Worm (Caenorhabditis elegans) whole organism, late embryonic: ENCODE data around the gene T22E5.6.

Experiments used
- C08G9.2 ChIP-seq: sonication (generic microtip); optimal IDR thresholded peaks from 2 replicates; lab custom pipeline; 2016; ENCODE audit warnings: mild to moderate bottlenecking, missing genetic modification characterization, moderate library complexity, missing compliant biosample characterization
- F13H6.1 ChIP-seq: sonication (generic microtip); optimal IDR thresholded peaks from 2 replicates; lab custom pipeline; 2016; ENCODE audit warnings: missing genetic modification characterization, missing compliant biosample characterization
- K02D7.2 ChIP-seq: sonication (generic microtip); optimal IDR thresholded peaks from 2 replicates; lab custom pipeline; 2017; ENCODE audit warnings: mild to moderate bottlenecking, missing genetic modification characterization, missing compliant biosample characterization
- Y22D7AL.16 ChIP-seq: sonication (generic microtip); optimal IDR thresholded peaks from 2 replicates; lab custom pipeline; 2016; ENCODE audit warnings: missing genetic modification characterization, missing compliant biosample characterization
- ama-1 ChIP-seq: fragments of 150-350 bp; optimal IDR thresholded peaks from 2 replicates; lab custom pipeline; 2014
- ceh-14 ChIP-seq: sonication (generic microtip); optimal IDR thresholded peaks from 2 replicates; lab custom pipeline; 2016; ENCODE audit warnings: missing genotype, missing genetic modification characterization, missing compliant biosample characterization
- ceh-18 ChIP-seq: sonication (generic microtip); optimal IDR thresholded peaks from 2 replicates; lab custom pipeline; 2016; ENCODE audit warnings: missing genetic modification characterization, missing compliant biosample characterization
- ceh-19 ChIP-seq: fragments of 200-800 bp; sonication (Bioruptor generic); optimal IDR thresholded peaks from 2 replicates; lab custom pipeline; 2018; ENCODE audit warnings: mild to moderate bottlenecking, missing genetic modification characterization, missing compliant biosample characterization
- ceh-2 ChIP-seq: sonication (generic microtip); optimal IDR thresholded peaks from 2 replicates; lab custom pipeline; 2016; ENCODE audit warnings: missing genotype, missing genetic modification characterization, missing compliant biosample characterization
- ceh-22 ChIP-seq: sonication (generic microtip); optimal IDR thresholded peaks from 2 replicates; lab custom pipeline; 2017; ENCODE audit warnings: missing biosample characterization, missing genetic modification characterization
- ceh-30 ChIP-seq: fragments of 150-350 bp; optimal IDR thresholded peaks from 2 replicates; lab custom pipeline; 2014; ENCODE audit warnings: missing biosample characterization, missing genetic modification characterization
- ceh-31 ChIP-seq: sonication (generic microtip); optimal IDR thresholded peaks from 2 replicates; lab custom pipeline; 2016; ENCODE audit warnings: missing genetic modification characterization, missing compliant biosample characterization
- ceh-6 ChIP-seq: fragments of 200-800 bp; sonication (Bioruptor generic); optimal IDR thresholded peaks from 2 replicates; lab custom pipeline; 2018; ENCODE audit warnings: mild to moderate bottlenecking, missing genetic modification characterization, missing compliant biosample characterization
- ceh-9 ChIP-seq: sonication (generic microtip); optimal IDR thresholded peaks from 2 replicates; lab custom pipeline; 2016; ENCODE audit warnings: mild to moderate bottlenecking, missing genetic modification characterization, inconsistent platforms, missing compliant biosample characterization
- dmd-4 ChIP-seq: sonication (generic microtip); optimal IDR thresholded peaks from 2 replicates; lab custom pipeline; 2016; ENCODE audit warnings: borderline replicate concordance, missing genetic modification characterization, missing compliant biosample characterization
- dve-1 ChIP-seq: sonication (generic microtip); optimal IDR thresholded peaks from 2 replicates; lab custom pipeline; 2017; ENCODE audit warnings: antibody characterized with exemption, mild to moderate bottlenecking, missing genetic modification characterization, missing compliant biosample characterization
- elt-2 ChIP-seq: sonication (generic microtip); optimal IDR thresholded peaks from 2 replicates; lab custom pipeline; 2016; ENCODE audit warnings: missing genetic modification reagents, missing genetic modification characterization, missing compliant biosample characterization
- ets-4 ChIP-seq: sonication (generic microtip); optimal IDR thresholded peaks from 2 replicates; lab custom pipeline; 2016; ENCODE audit warnings: missing genetic modification characterization, missing compliant biosample characterization
- eyg-1 ChIP-seq: sonication (generic microtip); optimal IDR thresholded peaks from 2 replicates; lab custom pipeline; 2016; ENCODE audit warnings: missing genotype, missing genetic modification characterization, missing compliant biosample characterization
- fax-1 ChIP-seq: sonication (generic microtip); optimal IDR thresholded peaks from 2 replicates; lab custom pipeline; 2016; ENCODE audit warnings: missing genotype, missing genetic modification characterization, missing compliant biosample characterization
- fkh-10 ChIP-seq: fragments of 150-350 bp; optimal IDR thresholded peaks from 2 replicates; lab custom pipeline; 2014; ENCODE audit warnings: missing biosample characterization, missing genetic modification reagents, missing genetic modification characterization
- hlh-13 ChIP-seq: fragments of 200-800 bp; sonication (Bioruptor generic); optimal IDR thresholded peaks from 2 replicates; lab custom pipeline; 2018; ENCODE audit warnings: mild to moderate bottlenecking, missing genetic modification characterization, missing compliant biosample characterization
- hlh-15 ChIP-seq: sonication (generic microtip); optimal IDR thresholded peaks from 2 replicates; lab custom pipeline; 2016; ENCODE audit warnings: missing genetic modification characterization, missing compliant biosample characterization
- hlh-30 ChIP-seq: sonication (generic microtip); optimal IDR thresholded peaks from 2 replicates; lab custom pipeline; 2017; ENCODE audit warnings: antibody characterized with exemption, missing genetic modification characterization, missing compliant biosample characterization; ENCODE audit not compliant: insufficient read depth
- hlh-6 ChIP-seq: sonication (generic microtip); optimal IDR thresholded peaks from 2 replicates; lab custom pipeline; 2016; ENCODE audit warnings: missing genotype, missing genetic modification characterization, missing compliant biosample characterization
- madf-2 ChIP-seq: sonication (generic microtip); optimal IDR thresholded peaks from 2 replicates; lab custom pipeline; 2017; ENCODE audit warnings: missing genetic modification characterization, missing compliant biosample characterization
- mec-3 ChIP-seq: sonication (generic microtip); optimal IDR thresholded peaks from 2 replicates; lab custom pipeline; 2016; ENCODE audit warnings: borderline replicate concordance, missing genetic modification characterization, missing compliant biosample characterization
- nfya-1 ChIP-seq: sonication (generic microtip); optimal IDR thresholded peaks from 2 replicates; lab custom pipeline; 2017; ENCODE audit warnings: missing genetic modification characterization, mild to moderate bottlenecking, missing compliant biosample characterization, antibody characterized with exemption, moderate library complexity
- npax-4 ChIP-seq: sonication (generic microtip); optimal IDR thresholded peaks from 2 replicates; lab custom pipeline; 2016; ENCODE audit warnings: missing genetic modification characterization, missing compliant biosample characterization
- odd-2 ChIP-seq: sonication (generic microtip); optimal IDR thresholded peaks from 2 replicates; lab custom pipeline; 2017; ENCODE audit warnings: antibody characterized with exemption, mild to moderate bottlenecking, missing genetic modification characterization, missing compliant biosample characterization
- pag-3 ChIP-seq: sonication (generic microtip); optimal IDR thresholded peaks from 2 replicates; lab custom pipeline; 2016; ENCODE audit warnings: missing compliant biosample characterization, missing genetic modification characterization, borderline replicate concordance
- pax-1 ChIP-seq: fragments of 150-350 bp; optimal IDR thresholded peaks from 2 replicates; lab custom pipeline; 2014; ENCODE audit warnings: missing biosample characterization, missing genetic modification characterization
- pha-2 ChIP-seq: sonication (generic microtip); optimal IDR thresholded peaks from 2 replicates; lab custom pipeline; 2017; ENCODE audit warnings: mild to moderate bottlenecking, missing genetic modification characterization, missing compliant biosample characterization
- pha-4 ChIP-seq: fragments of 150-350 bp; optimal IDR thresholded peaks from 2 replicates; lab custom pipeline; 2018; ENCODE audit warnings: missing biosample characterization, missing genetic modification reagents, missing genetic modification characterization
- pqm-1 ChIP-seq: sonication (generic microtip); optimal IDR thresholded peaks from 2 replicates; lab custom pipeline; 2016; ENCODE audit warnings: missing genetic modification characterization, missing compliant biosample characterization
- pros-1 ChIP-seq: fragments of 150-350 bp; optimal IDR thresholded peaks from 2 replicates; lab custom pipeline; 2014; ENCODE audit warnings: missing biosample characterization, missing genetic modification reagents, missing genetic modification characterization
- ref-2 ChIP-seq: sonication (generic microtip); optimal IDR thresholded peaks from 2 replicates; lab custom pipeline; 2016; ENCODE audit warnings: missing genetic modification characterization, missing compliant biosample characterization
- sox-2 ChIP-seq: fragments of 200-800 bp; sonication (Bioruptor generic); IDR thresholded peaks from 2 replicates; pipeline ENCODE4 v1.3.6; 2022; ENCODE audit warnings: missing genetic modification reagents, missing genetic modification characterization, missing compliant biosample characterization
- sox-4 ChIP-seq: sonication (generic microtip); optimal IDR thresholded peaks from 2 replicates; lab custom pipeline; 2017; ENCODE audit warnings: mild to moderate bottlenecking, missing genetic modification characterization, inconsistent platforms, missing compliant biosample characterization
- syd-9 ChIP-seq: sonication (generic microtip); optimal IDR thresholded peaks from 2 replicates; lab custom pipeline; 2016; ENCODE audit warnings: mild to moderate bottlenecking, missing genetic modification characterization, moderate library complexity, missing compliant biosample characterization
- tbx-2 ChIP-seq: sonication (generic microtip); optimal IDR thresholded peaks from 2 replicates; lab custom pipeline; 2016; ENCODE audit warnings: missing genetic modification characterization, missing compliant biosample characterization
- tbx-7 ChIP-seq: sonication (generic microtip); optimal IDR thresholded peaks from 2 replicates; lab custom pipeline; 2016; ENCODE audit warnings: missing genotype, missing genetic modification characterization, missing compliant biosample characterization
- ttx-3 ChIP-seq: sonication (generic microtip); optimal IDR thresholded peaks from 2 replicates; lab custom pipeline; 2016; ENCODE audit warnings: missing genetic modification reagents, missing genetic modification characterization, missing compliant biosample characterization
- unc-3 ChIP-seq, 2 experiments: fragments of 200-800 bp in 1 of 2; sonication (Bioruptor generic) in 1 of 2; sonication (generic microtip) in 1 of 2; conservative IDR thresholded peaks in 1 of 2; optimal IDR thresholded peaks in 1 of 2; 2 replicates each; pipeline versions ENCODE4 v1.3.6 to Lab custom; 2016 to 2022; ENCODE audit warnings: missing compliant biosample characterization in 2 of 2, missing genetic modification characterization in 2 of 2, missing genetic modification reagents in 1 of 2
- unc-42 ChIP-seq: sonication (generic microtip); optimal IDR thresholded peaks from 2 replicates; lab custom pipeline; 2016; ENCODE audit warnings: missing genotype, missing genetic modification characterization, missing compliant biosample characterization
- unc-86 ChIP-seq: sonication (generic microtip); optimal IDR thresholded peaks from 2 replicates; lab custom pipeline; 2016; ENCODE audit warnings: missing genetic modification characterization, missing compliant biosample characterization
- ztf-16 ChIP-seq: sonication (generic microtip); optimal IDR thresholded peaks from 2 replicates; lab custom pipeline; 2017; ENCODE audit warnings: missing genetic modification characterization, missing compliant biosample characterization

The T22E5.6 gene

DNA sequence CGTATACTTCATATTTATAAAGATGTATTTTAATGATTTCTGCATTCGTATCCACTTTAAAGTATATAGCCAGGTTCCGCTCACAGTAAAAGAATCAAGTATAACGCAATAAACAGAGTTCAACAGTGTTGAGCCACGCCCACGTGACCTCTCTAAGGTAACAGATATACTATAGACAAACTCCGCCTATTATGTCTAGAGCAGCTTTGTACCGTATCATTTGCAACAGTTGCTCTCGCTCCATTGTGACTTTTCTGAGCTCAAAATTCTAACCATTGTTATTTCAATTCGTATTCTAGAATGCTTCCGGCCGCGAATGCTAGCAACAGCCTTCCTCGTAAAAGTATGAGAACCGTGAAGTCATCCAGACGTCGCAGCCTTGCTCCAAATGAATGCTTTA, 42.9 kb downstream of the T22E5.6 start, which contains the start of gene C03B1.17:
Gene C03B1.17, plus strand, starts transcription at position 301 of the 400 bp plus-strand sequence.
- TF ChIP-seq pqm-1: no peak
- no peak for TF ChIP-seq Y22D7AL.16 (tag; lab: Kevin White, UChicago)
- no peak for TF ChIP-seq hlh-15 (tag; lab: Kevin White, UChicago)
- no peak for TF ChIP-seq ceh-14
- no peak for TF ChIP-seq pha-2 (tag; lab: Kevin White, UChicago)
- TF ChIP-seq unc-42 (tag; lab: Kevin White, UChicago): no peak
- no peak for TF ChIP-seq F13H6.1 (tag; lab: Kevin White, UChicago)
- TF ChIP-seq ama-1: no peak
- no peak for TF ChIP-seq ceh-30 (tag; lab: Kevin White, UChicago)
- no peak for TF ChIP-seq ceh-22 (tag; lab: Kevin White, UChicago)

DNA sequence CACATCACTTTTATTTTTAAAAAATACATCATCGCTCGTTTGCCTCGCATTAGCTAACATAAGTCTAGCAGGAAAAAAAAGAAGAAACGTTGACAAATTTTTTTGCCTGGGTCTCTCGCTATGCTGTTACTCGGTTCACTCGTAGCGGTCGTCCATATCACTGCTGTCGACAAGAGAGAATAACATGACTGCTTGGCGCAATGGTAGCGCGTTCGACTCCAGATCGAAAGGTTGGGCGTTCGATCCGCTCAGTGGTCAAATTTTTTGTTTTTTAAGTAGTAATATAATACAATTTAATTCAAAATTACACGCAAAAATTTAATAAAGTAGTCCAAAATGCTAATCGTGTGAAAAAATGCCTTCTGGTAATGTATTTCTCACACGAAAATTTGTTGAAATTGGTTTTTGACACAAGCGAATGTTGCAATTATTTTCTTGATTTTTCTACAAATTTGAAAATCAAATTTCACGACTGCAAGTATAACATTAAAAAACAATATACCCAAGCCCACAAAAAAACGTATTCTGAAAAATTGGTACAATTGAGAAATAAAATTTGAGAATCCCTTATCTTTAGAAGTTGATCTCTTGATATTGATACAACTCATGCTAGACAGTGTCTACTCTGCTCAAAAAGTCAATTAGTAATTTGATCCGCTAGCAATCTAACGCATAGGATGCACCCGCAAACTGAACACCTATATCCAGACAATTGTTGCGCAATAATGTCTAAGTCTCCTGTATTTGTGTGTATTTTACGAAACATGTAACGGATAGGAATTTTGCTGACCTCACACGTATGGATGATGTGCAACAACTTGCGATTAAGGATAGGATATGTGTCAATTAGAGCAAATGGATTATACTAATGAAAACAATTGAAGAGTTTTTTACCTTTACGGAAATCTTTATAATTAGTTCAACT, 44.8 kb downstream of the T22E5.6 start:
- peak; percentile 45 for TF ChIP-seq eyg-1 (tag; lab: Kevin White, UChicago)
- TF ChIP-seq K02D7.2 (tag; lab: Kevin White, UChicago): peak; percentile 29
- peak; percentile 80 for TF ChIP-seq ttx-3 (tag; lab: Kevin White, UChicago)
- TF ChIP-seq ama-1: no peak
- peak; percentile 61 for TF ChIP-seq ztf-16 (tag; lab: Kevin White, UChicago)
- peak; percentile 5 for TF ChIP-seq ceh-18 (tag; lab: Kevin White, UChicago)
- TF ChIP-seq mec-3 (tag; lab: Kevin White, UChicago): no peak
- peak; percentile 26 for TF ChIP-seq dve-1
- peak; percentile 49 for TF ChIP-seq tbx-2
- peak; percentile 70 for TF ChIP-seq ceh-6 (GFP tag; lab: Kevin White, UChicago)
- peak; percentile 72 for TF ChIP-seq ceh-19 (GFP tag; lab: Kevin White, UChicago)
- peak; percentile 43 for TF ChIP-seq hlh-13 (GFP tag; lab: Kevin White, UChicago)
- peak; percentile 50 for TF ChIP-seq dmd-4 (tag; lab: Kevin White, UChicago)
- peak; percentile 1 for TF ChIP-seq C08G9.2 (tag; lab: Kevin White, UChicago)
- TF ChIP-seq elt-2 (tag; lab: Kevin White, UChicago): peak; percentile 84
- TF ChIP-seq sox-2 (GFP tag; lab: Robert Waterston, UW): peak; percentile 68
- no peak for TF ChIP-seq fkh-10 (GFP tag; lab: Kevin White, UChicago)
- no peak for TF ChIP-seq pax-1 (tag; lab: Kevin White, UChicago)
- no peak for TF ChIP-seq pag-3 (tag; lab: Kevin White, UChicago)
- TF ChIP-seq ets-4 (tag; lab: Kevin White, UChicago): no peak
- TF ChIP-seq sox-4 (tag; lab: Kevin White, UChicago): peak; percentile 77
- TF ChIP-seq ceh-30 (tag; lab: Kevin White, UChicago): peak; percentile 11
- TF ChIP-seq unc-86 (tag; lab: Kevin White, UChicago): peak; percentile 62
- no peak for TF ChIP-seq odd-2 (tag; lab: Kevin White, UChicago)
- peak; percentile 77 for TF ChIP-seq unc-3 (GFP tag; conservative IDR thresholded peaks at IDR 0.05; lab: Robert Waterston, UW)
- TF ChIP-seq unc-3 (tag; optimal IDR thresholded peaks at IDR 0.05; lab: Kevin White, UChicago): no peak
- TF ChIP-seq fax-1 (tag; lab: Kevin White, UChicago): peak; percentile 61
- TF ChIP-seq pqm-1: peak; percentile 28
- TF ChIP-seq pha-2 (tag; lab: Kevin White, UChicago): peak; percentile 68
- TF ChIP-seq hlh-6 (tag; lab: Kevin White, UChicago): no peak
- TF ChIP-seq syd-9 (tag; lab: Kevin White, UChicago): peak; percentile 9
- peak; percentile 47 for TF ChIP-seq madf-2 (tag; lab: Kevin White, UChicago)
- TF ChIP-seq ceh-2 (tag; lab: Kevin White, UChicago): peak; percentile 38
- TF ChIP-seq tbx-7 (tag; lab: Kevin White, UChicago): no peak
- TF ChIP-seq ref-2 (tag; lab: Kevin White, UChicago): peak; percentile 48
- peak; percentile 42 for TF ChIP-seq ceh-9
- peak; percentile 17 for TF ChIP-seq F13H6.1 (tag; lab: Kevin White, UChicago)
- TF ChIP-seq npax-4 (tag; lab: Kevin White, UChicago): peak; percentile 12
- TF ChIP-seq hlh-15 (tag; lab: Kevin White, UChicago): peak; percentile 47
- TF ChIP-seq pha-4 (tag; lab: Kevin White, UChicago): no peak
- TF ChIP-seq pros-1: no peak
- TF ChIP-seq hlh-30 (tag; lab: Kevin White, UChicago): no peak
- TF ChIP-seq nfya-1 (tag; lab: Kevin White, UChicago): peak; percentile 33
- TF ChIP-seq ceh-31 (tag; lab: Kevin White, UChicago): peak; percentile 7
